Fruit fly (Drosophila melanogaster): ENCODE measurements around the gene Pura.

The Pura gene

DNA sequence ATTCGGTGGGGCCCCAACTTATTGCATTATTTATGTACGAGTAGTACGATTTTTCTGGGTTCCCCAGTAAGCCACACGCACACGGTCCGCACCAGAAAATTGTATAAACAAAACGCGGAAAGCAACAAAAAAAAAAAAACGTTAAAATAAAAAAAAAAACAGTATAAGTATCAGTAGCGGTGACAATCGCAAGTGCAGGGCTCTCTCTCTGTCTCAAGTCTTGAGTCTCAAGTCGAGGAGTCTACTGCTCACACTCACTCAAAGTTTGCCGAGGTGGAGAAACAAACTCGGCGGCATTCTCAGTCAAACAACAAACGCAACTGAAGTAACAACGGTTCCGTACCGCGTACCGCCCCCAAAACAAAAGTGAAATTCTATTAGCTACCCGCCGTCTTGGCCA lies at the start of gene Pura:
Gene Pura, plus strand, starts transcription at position 301 of the 400 bp plus-strand sequence.
- TF ChIP-seq CG17801 (GFP tag; optimal IDR thresholded peaks at IDR 0.05; ENCODE audit: partially characterized antibody), result no peak

DNA sequence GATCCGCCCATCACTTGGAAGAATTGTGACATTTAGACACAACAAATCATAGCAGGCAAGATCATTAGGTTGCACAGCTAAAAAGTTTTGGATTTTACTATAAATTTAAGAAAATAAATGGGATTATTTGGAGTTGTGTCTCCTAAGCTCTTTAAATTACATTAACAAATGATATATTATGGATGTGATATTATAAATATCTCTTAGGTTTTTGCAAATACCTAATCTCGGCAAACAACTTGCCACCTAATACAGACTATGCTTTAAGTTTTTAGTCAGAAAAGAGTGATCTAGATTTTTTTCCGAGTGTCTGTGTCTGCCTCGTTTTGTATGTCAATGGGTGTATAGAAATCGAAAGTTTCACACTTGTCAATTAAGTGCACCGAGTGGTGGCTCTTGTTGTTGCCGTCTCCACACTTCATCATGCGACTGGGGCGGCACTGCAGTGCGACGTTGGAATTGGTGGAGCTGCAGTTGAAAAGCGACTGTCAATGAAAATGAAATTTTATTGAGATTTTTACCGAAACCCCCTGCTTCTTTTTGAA lies 48.2 kb upstream of the Pura start:
- no peak for TF ChIP-seq CG17801 (GFP tag; optimal IDR thresholded peaks at IDR 0.05; ENCODE audit: partially characterized antibody)

DNA sequence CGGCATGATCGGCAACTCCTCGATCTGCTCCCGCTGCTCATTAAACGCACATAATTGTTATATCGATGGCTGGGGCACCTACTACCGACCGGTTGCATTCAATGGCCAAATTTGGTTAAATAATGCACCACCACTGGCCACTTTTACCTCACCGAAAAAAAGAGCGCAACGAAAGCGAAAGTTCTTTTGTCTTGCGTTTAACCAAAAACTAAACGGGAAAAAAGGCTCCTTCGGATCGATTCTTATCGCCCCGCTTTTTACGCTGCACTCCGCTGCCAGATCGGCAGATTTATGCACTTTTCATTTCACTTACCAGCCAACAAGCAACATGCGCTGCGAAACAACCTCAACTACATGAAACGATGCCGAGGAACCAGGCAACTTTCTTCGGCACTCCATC lies 47.3 kb upstream of the Pura start:
- no peak for TF ChIP-seq CG17801 (GFP tag; optimal IDR thresholded peaks at IDR 0.05; ENCODE audit: partially characterized antibody)

DNA sequence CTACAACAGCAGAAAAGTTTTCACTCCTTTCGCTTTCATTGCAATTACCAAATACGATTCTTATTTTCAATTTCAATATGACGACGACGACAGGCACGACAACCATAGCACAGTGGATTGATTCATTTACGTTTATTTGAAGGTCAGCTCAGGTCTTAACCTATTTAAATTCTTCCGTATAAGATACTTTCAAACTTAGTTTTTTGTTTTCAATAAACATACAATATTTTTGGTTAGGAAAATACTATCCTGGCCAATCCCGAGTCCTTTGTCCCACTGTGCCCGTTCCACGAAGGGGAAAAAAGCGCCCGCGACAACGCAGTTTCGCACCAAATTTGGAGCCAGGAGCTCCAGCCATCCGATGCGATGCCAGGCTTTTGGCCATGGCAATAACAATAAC lies 42.7 kb upstream of the Pura start:
- TF ChIP-seq CG17801 (GFP tag; optimal IDR thresholded peaks at IDR 0.05; ENCODE audit: partially characterized antibody), result no peak

DNA sequence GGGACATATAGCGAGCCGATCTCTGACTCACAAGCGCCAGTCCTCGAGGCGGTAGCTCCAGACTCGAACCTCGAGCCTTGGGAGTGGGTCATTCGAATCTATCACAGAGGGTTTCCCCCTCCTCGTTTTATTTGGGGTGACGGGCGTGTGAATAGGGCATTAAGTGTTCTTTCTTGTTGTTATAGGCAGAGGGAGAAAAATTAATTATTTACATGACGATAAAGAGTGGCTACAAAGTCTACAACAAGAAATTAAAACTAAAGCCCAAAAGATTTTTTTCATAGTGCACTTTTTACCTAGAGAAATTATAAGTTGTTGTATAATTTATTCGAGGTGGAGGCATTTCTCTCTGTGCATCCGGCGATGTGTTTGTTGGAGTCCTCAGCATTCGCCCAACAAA lies 40.4 kb upstream of the Pura start:
- no peak for TF ChIP-seq CG17801 (GFP tag; optimal IDR thresholded peaks at IDR 0.05; ENCODE audit: partially characterized antibody)

DNA sequence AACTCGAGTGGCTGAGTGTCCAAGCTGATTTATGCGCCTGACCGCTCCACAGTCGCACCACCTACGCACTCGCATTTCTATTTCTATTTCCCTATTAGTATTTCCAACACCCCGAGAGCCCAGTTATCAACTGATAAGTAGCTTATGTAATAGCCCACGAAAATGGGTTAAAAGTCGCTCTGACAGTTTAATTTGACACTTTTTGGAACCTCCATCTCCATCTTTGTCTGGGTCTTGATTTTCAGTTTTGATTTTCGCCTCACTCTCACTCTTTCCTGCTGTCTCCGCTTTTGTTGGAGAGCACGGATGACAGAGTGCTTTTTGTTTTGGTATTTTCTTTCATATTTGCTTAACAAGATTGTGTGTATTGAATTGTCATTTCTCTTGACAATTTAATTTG lies 39.8 kb upstream of the Pura start:
- TF ChIP-seq CG17801 (GFP tag; optimal IDR thresholded peaks at IDR 0.05; ENCODE audit: partially characterized antibody), result no peak

DNA sequence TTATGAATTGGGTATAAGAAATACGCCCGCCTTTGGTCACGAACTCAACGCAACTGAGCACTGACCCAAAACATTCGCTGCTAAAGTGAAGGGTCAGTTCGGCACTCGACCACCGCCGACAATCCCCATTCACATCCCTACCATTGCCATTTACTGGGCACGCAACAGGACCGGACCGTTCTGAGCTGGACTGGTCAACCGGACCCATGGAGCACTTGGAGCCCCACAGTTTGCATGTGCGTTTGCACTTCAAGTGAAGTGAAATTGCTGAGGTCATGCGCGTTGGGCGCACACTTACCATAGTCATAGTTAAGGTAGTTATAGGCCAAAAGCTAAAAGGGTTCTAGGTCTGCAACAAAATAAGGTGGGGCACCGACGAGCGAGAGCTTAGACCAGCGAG lies 33.0 kb upstream of the Pura start, which contains the start of gene CG14837:
Gene CG14837, minus strand, starts transcription at position 101 of the 400 bp plus-strand sequence.
- no peak for TF ChIP-seq CG17801 (GFP tag; optimal IDR thresholded peaks at IDR 0.05; ENCODE audit: partially characterized antibody)

DNA sequence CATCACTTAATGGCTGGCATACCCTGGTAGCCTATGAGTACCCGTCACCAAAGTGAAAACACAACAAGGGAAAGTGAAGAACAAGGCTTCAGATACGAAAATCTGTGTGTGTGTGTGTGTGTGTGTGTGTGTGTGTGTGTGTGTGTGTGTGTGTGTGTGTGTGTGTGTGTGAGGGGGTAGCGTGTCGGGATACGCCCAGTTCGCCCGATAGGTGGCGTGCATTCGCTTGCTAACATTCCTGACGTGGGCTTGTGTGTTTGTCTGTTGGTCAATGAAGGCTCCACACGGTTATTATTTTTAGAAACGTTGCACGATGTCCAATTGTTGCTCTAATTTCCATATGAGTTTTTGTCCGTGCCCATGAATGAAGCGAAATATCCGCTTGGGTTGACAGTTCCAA lies 32.3 kb upstream of the Pura start:
- no peak for TF ChIP-seq CG17801 (GFP tag; optimal IDR thresholded peaks at IDR 0.05; ENCODE audit: partially characterized antibody)

DNA sequence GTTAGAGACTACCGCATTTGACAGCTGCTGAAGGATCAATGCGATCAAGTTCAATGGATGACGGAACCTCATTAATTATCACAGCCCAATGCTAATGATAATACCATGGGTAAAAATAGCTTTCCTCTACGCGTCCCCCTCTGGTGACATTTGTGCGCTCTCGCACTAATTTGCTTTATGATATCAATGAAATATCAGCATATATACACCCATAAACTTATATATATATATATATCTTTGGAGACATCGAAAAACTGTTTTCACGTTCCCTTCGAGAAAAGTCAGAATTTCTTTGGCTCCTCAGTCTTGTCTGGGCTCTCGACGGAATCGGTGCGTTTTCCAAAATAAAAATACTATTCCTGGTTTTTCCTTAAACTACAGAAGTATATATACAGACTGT lies 30.6 kb upstream of the Pura start, which contains the start of gene frac:
Gene frac, plus strand, starts transcription at position 301 of the 400 bp plus-strand sequence.
- no peak for TF ChIP-seq CG17801 (GFP tag; optimal IDR thresholded peaks at IDR 0.05; ENCODE audit: partially characterized antibody)

DNA sequence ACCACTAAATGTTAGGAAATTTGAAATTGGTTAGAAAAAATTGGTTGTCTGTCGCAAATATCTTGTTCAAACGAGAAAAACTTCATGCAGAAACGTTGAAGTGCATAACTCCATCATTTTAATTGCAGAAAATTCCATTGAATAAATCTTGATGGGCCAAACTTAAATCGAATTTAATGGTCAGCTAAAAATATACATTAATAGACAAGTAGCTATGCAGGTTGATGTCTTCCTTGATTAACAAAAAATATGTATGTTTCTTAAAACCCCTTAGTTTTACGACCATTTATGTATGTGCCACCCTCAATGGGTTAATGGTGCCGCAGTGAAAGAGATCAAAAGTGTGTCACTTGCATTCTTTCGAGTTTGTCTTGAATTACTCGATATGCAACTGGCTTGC lies 19.9 kb upstream of the Pura start:
- no peak for TF ChIP-seq CG17801 (GFP tag; optimal IDR thresholded peaks at IDR 0.05; ENCODE audit: partially characterized antibody)

DNA sequence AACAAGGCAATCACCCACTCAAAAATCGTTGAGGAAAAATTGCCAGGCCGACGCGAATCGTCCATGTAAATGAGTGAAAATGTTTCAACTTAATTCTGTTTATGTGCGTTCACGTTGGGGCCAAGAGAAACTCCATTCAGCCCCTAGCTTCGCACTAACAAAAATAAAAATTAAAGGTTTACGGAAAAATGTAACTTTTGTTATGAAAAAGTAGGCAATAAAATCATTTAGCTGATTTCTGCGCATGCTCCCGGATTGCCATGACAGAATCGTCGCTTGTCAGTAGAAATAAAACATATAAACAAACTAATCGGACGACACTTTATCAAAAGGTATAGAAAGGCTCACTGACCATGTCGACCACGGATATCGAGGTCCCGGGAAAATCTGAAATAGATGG lies 9.7 kb upstream of the Pura start, which contains the start of gene mmm:
Gene mmm, plus strand, starts transcription at position 301 of the 400 bp plus-strand sequence.
- TF ChIP-seq CG17801 (GFP tag; optimal IDR thresholded peaks at IDR 0.05; ENCODE audit: partially characterized antibody), result no peak

DNA sequence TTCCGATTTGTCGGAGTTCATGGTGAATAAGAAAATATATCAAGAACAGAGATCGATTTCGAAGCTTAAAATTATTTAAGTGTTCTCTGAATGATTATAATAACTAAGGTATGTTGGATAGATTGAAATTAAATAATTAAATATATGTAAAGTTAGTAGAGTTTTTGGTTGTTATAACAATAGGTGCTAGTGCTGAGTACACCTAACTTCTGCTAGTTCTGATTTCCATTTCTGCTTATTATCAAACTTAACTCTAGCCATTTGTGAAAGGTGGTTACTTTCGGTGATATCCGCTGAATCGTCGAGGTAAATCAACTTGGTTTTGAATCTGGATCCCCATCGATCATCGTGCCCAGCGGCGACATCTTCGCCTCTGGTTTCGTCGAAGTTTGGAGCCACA lies 2.0 kb upstream of the Pura start, which contains the start of gene t-Grip84:
Gene t-Grip84, minus strand, starts transcription at position 101 of the 400 bp plus-strand sequence.
- TF ChIP-seq CG17801 (GFP tag; optimal IDR thresholded peaks at IDR 0.05; ENCODE audit: partially characterized antibody), result no peak

DNA sequence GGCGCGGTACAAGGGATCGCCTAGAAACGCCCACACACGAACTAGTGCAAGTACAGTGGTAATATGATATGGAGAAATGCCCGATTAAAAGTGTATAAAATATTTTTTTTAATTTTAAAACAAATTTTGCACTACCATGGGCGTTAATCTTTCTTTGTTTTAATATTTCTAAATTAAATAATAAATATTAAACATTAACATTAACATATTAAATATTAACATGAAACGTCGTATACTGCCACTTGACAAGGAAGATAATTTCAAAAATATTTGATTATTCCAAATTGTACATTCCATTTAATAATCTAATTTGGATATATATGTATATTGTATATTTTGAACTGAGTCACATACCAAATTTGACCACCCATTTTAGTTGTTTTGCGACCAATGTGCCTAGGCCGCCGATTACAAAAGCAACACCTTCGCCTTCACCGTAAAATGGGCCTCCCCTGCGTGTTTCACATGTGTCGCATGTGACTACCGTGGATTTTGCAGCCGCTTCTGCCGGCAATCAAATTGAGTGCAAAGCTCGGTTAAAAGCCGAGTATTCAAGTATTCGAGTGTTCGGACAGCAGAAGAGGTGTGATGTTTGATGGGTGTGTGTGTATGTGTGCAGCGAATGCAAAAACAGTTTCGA lies 658 bp upstream of the Pura start:
- TF ChIP-seq CG17801 (GFP tag; optimal IDR thresholded peaks at IDR 0.05; ENCODE audit: partially characterized antibody), result peak; percentile 84

DNA sequence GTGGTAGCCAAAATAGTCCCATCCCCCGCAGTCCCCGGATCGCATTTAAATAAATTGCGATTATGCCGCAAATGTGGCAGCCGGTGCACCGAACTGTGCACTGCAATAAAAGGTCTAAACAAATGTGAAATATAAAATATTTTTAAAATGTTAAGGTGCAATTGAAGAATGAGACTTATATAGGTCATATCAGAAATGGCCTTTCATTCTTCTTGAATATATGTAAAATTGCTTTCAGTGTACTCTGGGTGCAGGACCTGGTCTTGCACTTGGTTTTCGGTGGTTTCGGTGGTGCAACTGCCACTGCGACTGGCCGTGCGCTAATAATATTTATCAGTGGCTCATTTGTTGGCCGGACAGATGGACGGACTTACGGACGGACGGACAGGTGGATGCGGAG lies 5.4 kb downstream of the Pura start:
- no peak for TF ChIP-seq CG17801 (GFP tag; optimal IDR thresholded peaks at IDR 0.05; ENCODE audit: partially characterized antibody)

DNA sequence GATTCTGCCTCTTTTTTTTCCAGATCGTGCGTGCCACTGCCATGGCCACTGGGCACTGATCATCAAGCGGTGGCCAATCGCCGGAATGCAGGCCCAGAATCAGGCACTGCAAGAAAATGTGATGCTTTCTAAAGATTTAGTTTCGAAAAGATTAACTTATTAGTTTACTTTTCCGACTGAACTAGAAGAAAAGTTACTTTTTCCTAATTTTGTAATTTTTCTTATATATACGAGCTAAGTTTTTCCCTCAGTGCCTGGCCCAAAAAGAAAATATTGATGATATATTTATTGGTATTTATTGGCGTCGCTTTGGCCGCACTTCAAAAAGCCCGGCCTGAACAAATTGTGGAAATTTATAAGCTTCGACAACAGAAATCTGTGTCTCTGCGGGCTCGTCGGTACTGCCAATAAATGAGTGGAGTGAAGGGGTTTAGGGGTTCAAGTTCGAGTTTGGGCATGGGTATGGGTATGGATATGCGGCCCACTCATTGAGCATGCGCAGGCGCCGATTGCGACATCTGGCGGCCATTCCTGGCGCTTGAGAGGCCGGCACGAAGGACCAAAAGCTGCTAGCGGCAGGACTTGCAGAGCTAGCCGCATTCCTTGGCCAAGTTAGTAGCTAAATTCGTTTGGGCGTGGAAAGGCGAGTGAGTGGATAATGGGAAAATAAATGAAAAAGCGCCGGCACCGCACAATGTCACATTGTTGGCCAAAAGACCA lies 8.4 kb downstream of the Pura start:
- no peak for TF ChIP-seq CG17801 (GFP tag; optimal IDR thresholded peaks at IDR 0.05; ENCODE audit: partially characterized antibody)

DNA sequence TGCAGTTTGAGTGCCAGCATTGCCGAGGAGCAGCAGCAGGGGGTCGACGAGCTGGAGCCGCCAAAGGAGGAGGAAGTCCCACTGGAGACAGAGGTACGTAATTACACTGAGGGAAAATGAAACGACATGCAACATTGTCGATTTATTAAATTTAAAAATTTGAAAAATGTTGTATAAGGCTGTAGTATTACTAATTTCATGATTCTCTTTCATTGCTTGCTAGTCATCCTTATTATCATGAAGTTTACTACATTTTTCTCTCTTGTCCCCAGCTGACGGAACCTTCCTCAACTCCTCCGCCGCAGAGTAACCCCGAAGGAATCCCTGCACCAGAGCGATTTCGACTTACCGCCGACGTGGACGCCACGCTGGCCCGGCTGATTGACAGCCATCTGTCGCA lies 10.5 kb downstream of the Pura start:
- TF ChIP-seq CG17801 (GFP tag; optimal IDR thresholded peaks at IDR 0.05; ENCODE audit: partially characterized antibody), result no peak
